Worm (Caenorhabditis elegans) whole organism, L4 larva: Measurements from ENCODE around the gene Y53G8AR.1.
A peak's percentile ranks its signal among the peaks of the same experiment; 100 is the strongest.

ENCODE experiments used
- R02D3.7 ChIP-seq: fragments of 150-350 bp; sonication (generic microtip); optimal IDR thresholded peaks from 3 replicates; lab custom pipeline; 2014; ENCODE audit warnings: missing biosample characterization, missing genetic modification characterization
- Y75B8A.6 ChIP-seq: fragments of 200-800 bp; sonication (Bioruptor generic); IDR thresholded peaks from 2 replicates; pipeline ENCODE4 v1.3.6; 2022; ENCODE audit warnings: missing genetic modification reagents, missing genetic modification characterization, missing compliant biosample characterization
- aha-1 ChIP-seq: fragments of 150-350 bp; peaks from one replicate; lab custom pipeline; 2014; ENCODE audit warnings: missing biosample characterization, missing genetic modification characterization
- ama-1 ChIP-seq: fragments of 150-350 bp; optimal IDR thresholded peaks from 2 replicates; lab custom pipeline; 2014; ENCODE audit warnings: inconsistent platforms, mixed read lengths
- ceh-20 ChIP-seq: fragments of 200-800 bp; sonication (Bioruptor generic); IDR thresholded peaks from 2 replicates; pipeline ENCODE4 v1.3.6; 2022; ENCODE audit warnings: missing genetic modification reagents, missing genetic modification characterization, missing compliant biosample characterization
- ceh-28 ChIP-seq: fragments of 150-350 bp; optimal IDR thresholded peaks from 2 replicates; lab custom pipeline; 2014; ENCODE audit warnings: missing biosample characterization, missing genetic modification reagents, missing genetic modification characterization
- ceh-44 ChIP-seq: fragments of 200-800 bp; sonication (Bioruptor generic); IDR thresholded peaks from 2 replicates; pipeline ENCODE4 v1.3.6; 2022; ENCODE audit warnings: missing genetic modification reagents, missing genetic modification characterization, missing compliant biosample characterization
- ceh-62 ChIP-seq: sonication (generic microtip); optimal IDR thresholded peaks from 2 replicates; lab custom pipeline; 2017; ENCODE audit warnings: missing biosample characterization, missing genetic modification characterization
- cey-2 ChIP-seq: sonication (generic microtip); optimal IDR thresholded peaks from 3 replicates; lab custom pipeline; 2017; ENCODE audit warnings: missing genetic modification characterization, mild to moderate bottlenecking, missing compliant biosample characterization, antibody characterized with exemption, borderline replicate concordance; ENCODE audit not compliant: insufficient read depth
- daf-16 ChIP-seq, 3 experiments: sonication (generic microtip); optimal IDR thresholded peaks; 2 replicates each; lab custom pipeline; 2016 to 2017; ENCODE audit warnings: missing genetic modification characterization in 3 of 3, missing genetic modification reagents in 3 of 3, mild to moderate bottlenecking in 2 of 3, missing compliant biosample characterization in 2 of 3, missing biosample characterization in 1 of 3, moderate library complexity in 1 of 3
- daf-8 ChIP-seq: fragments of 200-800 bp; sonication (Bioruptor generic); IDR thresholded peaks from 2 replicates; pipeline ENCODE4 v1.3.6; 2022; ENCODE audit warnings: missing genetic modification characterization, missing compliant biosample characterization
- dmd-6 ChIP-seq: fragments of 200-800 bp; sonication (Bioruptor generic); IDR thresholded peaks from 2 replicates; pipeline ENCODE4 v1.3.6; 2022; ENCODE audit warnings: missing genetic modification reagents, missing genetic modification characterization, missing compliant biosample characterization
- dmd-8 ChIP-seq: fragments of 200-800 bp; sonication (Bioruptor generic); IDR thresholded peaks from 2 replicates; pipeline ENCODE4 v1.3.6; 2022; ENCODE audit warnings: missing genetic modification characterization, missing compliant biosample characterization
- duxl-1 ChIP-seq: sonication (generic microtip); optimal IDR thresholded peaks from 2 replicates; lab custom pipeline; 2016; ENCODE audit warnings: mild to moderate bottlenecking, missing genetic modification characterization, moderate library complexity, missing compliant biosample characterization; ENCODE audit not compliant: poor library complexity
- dve-1 ChIP-seq: sonication (generic microtip); optimal IDR thresholded peaks from 2 replicates; lab custom pipeline; 2017; ENCODE audit warnings: antibody characterized with exemption, mild to moderate bottlenecking, missing genetic modification characterization, missing compliant biosample characterization; ENCODE audit not compliant: insufficient read depth
- egl-43 ChIP-seq: fragments of 200-800 bp; sonication (Bioruptor generic); IDR thresholded peaks from 2 replicates; pipeline ENCODE4 v1.3.6; 2022; ENCODE audit warnings: missing genetic modification reagents, missing genetic modification characterization, missing compliant biosample characterization
- fkh-10 ChIP-seq: fragments of 150-350 bp; optimal IDR thresholded peaks from 2 replicates; lab custom pipeline; 2014; ENCODE audit warnings: missing biosample characterization, missing genetic modification reagents, missing genetic modification characterization
- jun-1 ChIP-seq: fragments of 150-350 bp; optimal IDR thresholded peaks from 2 replicates; lab custom pipeline; 2014; ENCODE audit warnings: missing biosample characterization, missing genetic modification reagents, missing genetic modification characterization
- lim-7 ChIP-seq: fragments of 200-800 bp; sonication (Bioruptor generic); IDR thresholded peaks from 2 replicates; pipeline ENCODE4 v1.3.6; 2022; ENCODE audit warnings: missing genetic modification characterization, missing compliant biosample characterization
- lin-1 ChIP-seq: fragments of 200-800 bp; sonication (Bioruptor generic); IDR thresholded peaks from 2 replicates; pipeline ENCODE4 v1.3.6; 2022; ENCODE audit warnings: missing genetic modification reagents, missing genetic modification characterization, missing compliant biosample characterization
- lin-13 ChIP-seq: fragments of 150-350 bp; optimal IDR thresholded peaks from 2 replicates; lab custom pipeline; 2014; ENCODE audit warnings: missing biosample characterization, missing genetic modification reagents, missing genetic modification characterization
- lin-15B ChIP-seq: fragments of 150-350 bp; sonication (generic microtip); optimal IDR thresholded peaks from 3 replicates; lab custom pipeline; 2014; ENCODE audit warnings: missing biosample characterization, missing genetic modification characterization
- lin-38 ChIP-seq: fragments of 200-800 bp; sonication (Bioruptor generic); IDR thresholded peaks from 2 replicates; pipeline ENCODE4 v1.3.6; 2022; ENCODE audit warnings: missing genetic modification reagents, missing genetic modification characterization, missing compliant biosample characterization
- lir-3 ChIP-seq: sonication (generic microtip); optimal IDR thresholded peaks from 2 replicates; lab custom pipeline; 2016; ENCODE audit warnings: mild to moderate bottlenecking, missing genetic modification characterization, missing compliant biosample characterization
- mdl-1 ChIP-seq, 2 experiments: fragments of 150-350 bp in 1 of 2; sonication (generic microtip) in 1 of 2; optimal IDR thresholded peaks; 2 replicates each; lab custom pipeline; 2014 to 2017; ENCODE audit warnings: missing biosample characterization in 2 of 2, missing genetic modification characterization in 2 of 2
- mdt-29 ChIP-seq: fragments of 200-800 bp; sonication (Bioruptor generic); IDR thresholded peaks from 2 replicates; pipeline ENCODE4 v1.3.6; 2022; ENCODE audit warnings: missing genetic modification reagents, missing genetic modification characterization, missing compliant biosample characterization
- mep-1 ChIP-seq: fragments of 150-350 bp; sonication (generic microtip); optimal IDR thresholded peaks from 3 replicates; lab custom pipeline; 2014; ENCODE audit warnings: missing biosample characterization, missing genetic modification characterization
- mes-2 ChIP-seq: sonication (generic microtip); optimal IDR thresholded peaks from 2 replicates; lab custom pipeline; 2016; ENCODE audit warnings: missing genotype, mild to moderate bottlenecking, missing genetic modification characterization, missing compliant biosample characterization; ENCODE audit not compliant: poor library complexity, severe bottlenecking
- nhr-102 ChIP-seq: sonication (generic microtip); optimal IDR thresholded peaks from 2 replicates; lab custom pipeline; 2016; ENCODE audit warnings: mild to moderate bottlenecking, missing genetic modification characterization, moderate library complexity, missing compliant biosample characterization
- nhr-76 ChIP-seq: fragments of 150-350 bp; optimal IDR thresholded peaks from 2 replicates; lab custom pipeline; 2014; ENCODE audit warnings: missing biosample characterization, missing genetic modification characterization
- pqm-1 ChIP-seq: sonication (generic microtip); optimal IDR thresholded peaks from 2 replicates; lab custom pipeline; 2017; ENCODE audit warnings: missing biosample characterization, missing genetic modification characterization
- rbr-2 ChIP-seq: sonication (generic microtip); optimal IDR thresholded peaks from 2 replicates; lab custom pipeline; 2016; ENCODE audit warnings: missing genotype, missing genetic modification characterization, missing compliant biosample characterization
- tag-97 ChIP-seq: fragments of 200-800 bp; sonication (Bioruptor generic); IDR thresholded peaks from 2 replicates; pipeline ENCODE4 v1.3.6; 2022; ENCODE audit warnings: missing genetic modification characterization, missing compliant biosample characterization
- unc-130 ChIP-seq: sonication (generic microtip); optimal IDR thresholded peaks from 2 replicates; lab custom pipeline; 2016; ENCODE audit warnings: missing genetic modification reagents, missing genetic modification characterization, missing compliant biosample characterization
- unc-39 ChIP-seq: sonication (generic microtip); optimal IDR thresholded peaks from 2 replicates; lab custom pipeline; 2017; ENCODE audit warnings: missing biosample characterization, missing genetic modification characterization
- unc-62 ChIP-seq, 3 experiments: fragments of 150-350 bp in 1 of 3; sonication (generic microtip); optimal IDR thresholded peaks in 2 of 3; peaks in 1 of 3; 1 replicate in 1 of 3; 2 replicates in 2 of 3; lab custom pipeline; 2014 to 2017; ENCODE audit warnings: missing biosample characterization in 3 of 3, missing genetic modification characterization in 3 of 3, missing genetic modification reagents in 3 of 3, missing genotype in 1 of 3
- zfp-3 ChIP-seq: fragments of 200-800 bp; sonication (Bioruptor generic); conservative IDR thresholded peaks from 2 replicates; pipeline ENCODE4 v1.3.6; 2022; ENCODE audit warnings: missing genetic modification reagents, missing genetic modification characterization, missing compliant biosample characterization
- zip-11 ChIP-seq: fragments of 200-800 bp; sonication (Bioruptor generic); IDR thresholded peaks from 2 replicates; pipeline ENCODE4 v1.3.6; 2022; ENCODE audit warnings: missing genetic modification characterization, missing compliant biosample characterization
- zip-2 ChIP-seq: fragments of 150-350 bp; optimal IDR thresholded peaks from 2 replicates; lab custom pipeline; 2014; ENCODE audit warnings: missing biosample characterization, missing genetic modification characterization

Gene Y53G8AR.1

ce11 chrIII:3370054-3370453 lies 37.2 kb downstream of the Y53G8AR.1 start, which contains the start of gene prk-2 (continued):
- TF ChIP-seq mep-1 (tag; lab: Kevin White, UChicago) (no peak), ceh-44 (GFP tag; lab: Robert Waterston, UW) (no peak), ama-1 (lab: Kevin White, UChicago) (no peak), mes-2 (tag; lab: Kevin White, UChicago) (no peak), dmd-6 (GFP tag; lab: Robert Waterston, UW) (peak; percentile 96), daf-16 (GFP tag; optimal IDR thresholded peaks at IDR 0.05; lab: Kevin White, UChicago) (no peak), daf-16 (tag; optimal IDR thresholded peaks at IDR 0.05; lab: Kevin White, UChicago) (peak; percentile 64), ceh-62 (tag; lab: Kevin White, UChicago) (no peak), lin-1 (peak; percentile 65; the same call in 1 of the 2 replicates), zip-2 (tag; lab: Kevin White, UChicago) (no peak), lir-3 (tag; lab: Kevin White, UChicago) (no peak), cey-2 (tag; lab: Kevin White, UChicago) (no peak), daf-8 (GFP tag; lab: Robert Waterston, UW) (no peak), zfp-3 (no peak), nhr-102 (peak; percentile 10), unc-130 (GFP tag; lab: Kevin White, UChicago) (no peak), tag-97 (GFP tag; lab: Robert Waterston, UW) (no peak)

- TF ChIP-seq unc-39 (tag; lab: Kevin White, UChicago) (no peak), duxl-1 (no peak), pqm-1 (peak; percentile 39), ceh-28 (tag; lab: Kevin White, UChicago) (no peak), daf-16 (GFP tag; optimal IDR thresholded peaks at IDR 0.05; lab: Kevin White, UChicago) (no peak), daf-16 (tag; optimal IDR thresholded peaks at IDR 0.05; lab: Kevin White, UChicago) (peak; percentile 53), nhr-76 (no peak), rbr-2 (tag; lab: Kevin White, UChicago) (no peak), egl-43 (GFP tag; lab: Robert Waterston, UW) (no peak), mdt-29 (no peak), lin-15B (tag; lab: Kevin White, UChicago) (no peak), aha-1 (tag; lab: Kevin White, UChicago) (no peak), Y75B8A.6 (GFP tag; lab: Robert Waterston, UW) (no peak), lin-13 (GFP tag; lab: Kevin White, UChicago) (no peak), dmd-6 (GFP tag; lab: Robert Waterston, UW) (peak; percentile 20; the same call in 1 of the 2 replicates), cey-2 (tag; lab: Kevin White, UChicago) (no peak), R02D3.7 (tag; lab: Kevin White, UChicago) (no peak), jun-1 (no peak), dve-1 (tag; lab: Kevin White, UChicago) (peak; percentile 4), fkh-10 (GFP tag; lab: Kevin White, UChicago) (no peak), ama-1 (lab: Kevin White, UChicago) (no peak)
Measured at ce11 chrIII:3370770-3371169, 37.9 kb downstream of the Y53G8AR.1 start.

DNA sequence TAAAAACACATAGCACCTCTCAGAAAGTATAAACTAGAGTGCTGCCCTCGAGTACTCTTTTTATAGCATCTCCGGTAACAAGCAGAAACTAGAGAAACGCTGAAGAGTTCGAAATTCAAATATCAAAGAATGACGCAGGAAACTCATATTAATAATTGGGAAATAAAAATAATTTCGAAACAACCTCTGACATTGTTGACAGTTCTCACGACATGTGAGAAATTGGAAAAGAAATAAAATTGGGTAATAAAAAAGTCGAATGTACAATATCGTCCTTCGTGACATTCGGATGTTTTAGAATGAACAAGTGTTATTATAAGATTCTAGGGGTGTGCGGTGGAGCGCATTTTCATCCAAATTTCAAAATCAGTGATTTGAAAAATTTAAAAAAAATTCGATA lies 39.4 kb downstream of the Y53G8AR.1 start:
- TF ChIP-seq aha-1 (tag; lab: Kevin White, UChicago) (no peak), dve-1 (tag; lab: Kevin White, UChicago) (peak; percentile 51), lim-7 (GFP tag; lab: Robert Waterston, UW) (no peak), duxl-1 (no peak), lin-1 (no peak), ceh-20 (GFP tag; lab: Robert Waterston, UW) (no peak), daf-16 (GFP tag; optimal IDR thresholded peaks at IDR 0.05; lab: Kevin White, UChicago) (no peak), daf-16 (tag; optimal IDR thresholded peaks at IDR 0.05; lab: Kevin White, UChicago) (peak; percentile 52), dmd-8 (no peak), mdl-1 (tag; optimal IDR thresholded peaks at IDR 0.05; lab: Kevin White, UChicago) (no peak), unc-62 (GFP tag; optimal IDR thresholded peaks at IDR 0.05 in 1 of 2; lab: Kevin White, UChicago) (no peak), unc-62 (tag; optimal IDR thresholded peaks at IDR 0.05; lab: Kevin White, UChicago) (no peak), dmd-6 (GFP tag; lab: Robert Waterston, UW) (peak; percentile 33; the same call in 1 of the 2 replicates), zip-11 (GFP tag; lab: Robert Waterston, UW) (no peak), lin-38 (peak; percentile 29; the same call in 1 of the 2 replicates), zip-2 (tag; lab: Kevin White, UChicago) (no peak), jun-1 (no peak)
